Worm (Caenorhabditis elegans) whole organism, L4 larva: ENCODE results near the gene folt-1.

ENCODE experiments used
- F10B5.3 ChIP-seq: sonication (generic microtip); optimal IDR thresholded peaks from 2 replicates; lab custom pipeline; 2016; ENCODE audit warnings: mild to moderate bottlenecking, missing genetic modification characterization, missing compliant biosample characterization
- F37D6.2 ChIP-seq: sonication (generic microtip); optimal IDR thresholded peaks from 2 replicates; lab custom pipeline; 2016; ENCODE audit warnings: mild to moderate bottlenecking, missing genetic modification characterization, missing compliant biosample characterization
- F49E8.2 ChIP-seq: sonication (generic microtip); optimal IDR thresholded peaks from 2 replicates; lab custom pipeline; 2016; ENCODE audit warnings: missing compliant biosample characterization, mild to moderate bottlenecking, missing genetic modification characterization, borderline replicate concordance
- T20F7.1 ChIP-seq: fragments of 200-800 bp; sonication (Bioruptor generic); optimal IDR thresholded peaks from 2 replicates; lab custom pipeline; 2018; ENCODE audit warnings: mild to moderate bottlenecking, missing genetic modification characterization, missing compliant biosample characterization
- T26A8.4 ChIP-seq: fragments of 200-800 bp; sonication (Bioruptor generic); IDR thresholded peaks from 2 replicates; pipeline ENCODE4 v1.3.6; 2022; ENCODE audit warnings: missing genetic modification characterization, missing compliant biosample characterization
- aha-1 ChIP-seq: fragments of 150-350 bp; peaks from one replicate; lab custom pipeline; 2014; ENCODE audit warnings: missing biosample characterization, missing genetic modification characterization
- ceh-28 ChIP-seq: fragments of 150-350 bp; optimal IDR thresholded peaks from 2 replicates; lab custom pipeline; 2014; ENCODE audit warnings: missing biosample characterization, missing genetic modification reagents, missing genetic modification characterization
- ceh-62 ChIP-seq: sonication (generic microtip); optimal IDR thresholded peaks from 2 replicates; lab custom pipeline; 2017; ENCODE audit warnings: missing biosample characterization, missing genetic modification characterization
- egl-27 ChIP-seq: sonication (generic microtip); optimal IDR thresholded peaks from 3 replicates; lab custom pipeline; 2017; ENCODE audit warnings: missing biosample characterization, missing genetic modification reagents, missing genetic modification characterization
- egl-43 ChIP-seq: fragments of 200-800 bp; sonication (Bioruptor generic); IDR thresholded peaks from 2 replicates; pipeline ENCODE4 v1.3.6; 2022; ENCODE audit warnings: missing genetic modification reagents, missing genetic modification characterization, missing compliant biosample characterization
- gei-8 ChIP-seq: fragments of 200-800 bp; sonication (Bioruptor generic); optimal IDR thresholded peaks from 2 replicates; lab custom pipeline; 2018; ENCODE audit warnings: mild to moderate bottlenecking, missing genetic modification characterization, missing compliant biosample characterization
- hmg-1.1 ChIP-seq: fragments of 200-800 bp; sonication (Bioruptor generic); IDR thresholded peaks from 2 replicates; pipeline ENCODE4 v1.3.6; 2022; ENCODE audit warnings: missing genetic modification reagents, missing genetic modification characterization, missing compliant biosample characterization
- lim-7 ChIP-seq: fragments of 200-800 bp; sonication (Bioruptor generic); IDR thresholded peaks from 2 replicates; pipeline ENCODE4 v1.3.6; 2022; ENCODE audit warnings: missing genetic modification characterization, missing compliant biosample characterization
- lsy-2 ChIP-seq, 2 experiments: fragments of 150-350 bp in 1 of 2; sonication (generic microtip) in 1 of 2; optimal IDR thresholded peaks; 2 replicates each; lab custom pipeline; 2014 to 2017; ENCODE audit warnings: missing biosample characterization in 2 of 2, missing genetic modification characterization in 2 of 2
- madf-9 ChIP-seq: fragments of 200-800 bp; sonication (Bioruptor generic); conservative IDR thresholded peaks from 2 replicates; pipeline ENCODE4 v1.3.6; 2022; ENCODE audit warnings: missing genetic modification reagents, missing genetic modification characterization, missing compliant biosample characterization
- mdl-1 ChIP-seq, 2 experiments: fragments of 150-350 bp in 1 of 2; sonication (generic microtip) in 1 of 2; optimal IDR thresholded peaks; 2 replicates each; lab custom pipeline; 2014 to 2017; ENCODE audit warnings: missing biosample characterization in 2 of 2, missing genetic modification characterization in 2 of 2
- mep-1 ChIP-seq: fragments of 150-350 bp; sonication (generic microtip); optimal IDR thresholded peaks from 3 replicates; lab custom pipeline; 2014; ENCODE audit warnings: missing biosample characterization, missing genetic modification characterization
- mes-2 ChIP-seq: sonication (generic microtip); optimal IDR thresholded peaks from 2 replicates; lab custom pipeline; 2016; ENCODE audit warnings: missing genotype, mild to moderate bottlenecking, missing genetic modification characterization, missing compliant biosample characterization; ENCODE audit not compliant: poor library complexity, severe bottlenecking
- mxl-3 ChIP-seq: fragments of 200-800 bp; sonication (Bioruptor generic); optimal IDR thresholded peaks from 2 replicates; lab custom pipeline; 2018; ENCODE audit warnings: mild to moderate bottlenecking, missing genetic modification characterization, missing compliant biosample characterization
- nhr-11 ChIP-seq: fragments of 150-350 bp; optimal IDR thresholded peaks from 2 replicates; lab custom pipeline; 2014; ENCODE audit warnings: missing biosample characterization, missing genetic modification characterization
- nhr-111 ChIP-seq: fragments of 200-800 bp; sonication (Bioruptor generic); optimal IDR thresholded peaks from 2 replicates; lab custom pipeline; 2018; ENCODE audit warnings: mild to moderate bottlenecking, missing genetic modification characterization, missing compliant biosample characterization
- nhr-25 ChIP-seq: sonication (generic microtip); optimal IDR thresholded peaks from 2 replicates; lab custom pipeline; 2017; ENCODE audit warnings: missing genetic modification characterization, mild to moderate bottlenecking, missing compliant biosample characterization, antibody characterized with exemption, moderate library complexity, borderline replicate concordance; ENCODE audit not compliant: insufficient read depth
- nhr-41 ChIP-seq: fragments of 200-800 bp; sonication (Bioruptor generic); IDR thresholded peaks from 2 replicates; pipeline ENCODE4 v1.3.6; 2022; ENCODE audit warnings: missing genetic modification reagents, missing genetic modification characterization, missing compliant biosample characterization
- nhr-76 ChIP-seq: fragments of 150-350 bp; optimal IDR thresholded peaks from 2 replicates; lab custom pipeline; 2014; ENCODE audit warnings: missing biosample characterization, missing genetic modification characterization
- nhr-77 ChIP-seq: fragments of 150-350 bp; optimal IDR thresholded peaks from 2 replicates; lab custom pipeline; 2014; ENCODE audit warnings: missing biosample characterization, missing genetic modification characterization
- php-3 ChIP-seq: fragments of 200-800 bp; sonication (Bioruptor generic); IDR thresholded peaks from 2 replicates; pipeline ENCODE4 v1.3.6; 2022; ENCODE audit warnings: missing genetic modification reagents, missing genetic modification characterization, missing compliant biosample characterization
- saeg-2 ChIP-seq: fragments of 200-800 bp; sonication (Bioruptor generic); IDR thresholded peaks from 2 replicates; pipeline ENCODE4 v1.3.6; 2022; ENCODE audit warnings: missing genetic modification reagents, missing genetic modification characterization, missing compliant biosample characterization
- sdz-12 ChIP-seq: fragments of 200-800 bp; sonication (Bioruptor generic); optimal IDR thresholded peaks from 2 replicates; lab custom pipeline; 2018; ENCODE audit warnings: mild to moderate bottlenecking, missing genetic modification characterization, missing compliant biosample characterization
- set-16 ChIP-seq: fragments of 200-800 bp; sonication (Bioruptor generic); IDR thresholded peaks from 2 replicates; pipeline ENCODE4 v1.3.6; 2022; ENCODE audit warnings: missing genetic modification reagents, missing genetic modification characterization, missing compliant biosample characterization
- spr-1 ChIP-seq: sonication (generic microtip); optimal IDR thresholded peaks from 2 replicates; lab custom pipeline; 2016; ENCODE audit warnings: mild to moderate bottlenecking, missing genetic modification characterization, missing compliant biosample characterization
- tag-97 ChIP-seq: fragments of 200-800 bp; sonication (Bioruptor generic); IDR thresholded peaks from 2 replicates; pipeline ENCODE4 v1.3.6; 2022; ENCODE audit warnings: missing genetic modification characterization, missing compliant biosample characterization
- vab-7 ChIP-seq: fragments of 200-800 bp; sonication (Bioruptor generic); IDR thresholded peaks from 2 replicates; pipeline ENCODE4 v1.3.6; 2022; ENCODE audit warnings: missing genetic modification reagents, missing genetic modification characterization, missing compliant biosample characterization
- zag-1 ChIP-seq: fragments of 150-350 bp; optimal IDR thresholded peaks from 2 replicates; lab custom pipeline; 2014; ENCODE audit warnings: missing biosample characterization, missing genetic modification characterization
- zip-11 ChIP-seq: fragments of 200-800 bp; sonication (Bioruptor generic); IDR thresholded peaks from 2 replicates; pipeline ENCODE4 v1.3.6; 2022; ENCODE audit warnings: missing genetic modification characterization, missing compliant biosample characterization
- zip-2 ChIP-seq: fragments of 150-350 bp; optimal IDR thresholded peaks from 2 replicates; lab custom pipeline; 2014; ENCODE audit warnings: missing biosample characterization, missing genetic modification characterization
- ztf-11 ChIP-seq: fragments of 150-350 bp; optimal IDR thresholded peaks from 2 replicates; lab custom pipeline; 2014; ENCODE audit warnings: missing biosample characterization, missing genetic modification characterization
- ztf-7 ChIP-seq: fragments of 150-350 bp; optimal IDR thresholded peaks from 2 replicates; lab custom pipeline; 2014; ENCODE audit warnings: missing biosample characterization, missing genetic modification characterization

Gene folt-1

DNA sequence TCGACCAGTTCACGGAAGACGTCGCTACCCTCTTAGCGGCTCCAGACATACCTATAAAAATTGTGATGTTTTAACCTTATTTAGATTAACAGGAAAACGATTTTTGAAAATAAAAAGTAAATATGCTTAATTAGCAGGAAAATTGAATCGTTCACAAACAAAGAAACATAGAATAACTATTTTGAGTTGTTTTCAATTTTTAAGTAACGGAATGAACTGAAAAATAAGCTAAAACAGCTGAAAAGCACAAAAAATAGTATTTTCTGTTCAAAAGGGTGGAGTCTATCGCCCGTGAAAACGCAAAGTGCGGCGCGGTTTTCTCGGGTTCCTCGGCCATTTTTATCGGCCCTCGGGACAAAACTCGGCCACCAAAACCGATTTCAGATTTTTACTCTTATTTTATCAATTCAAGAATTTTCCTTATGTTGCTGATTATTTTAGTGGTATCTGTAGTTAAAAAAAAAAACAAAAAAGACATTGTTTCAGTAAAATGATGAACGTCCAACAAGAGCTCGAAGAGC is 17.4 kb upstream of the folt-1 start, which contains the start of the genes atp-5 and lmtr-3 (continued):
- TF ChIP-seq nhr-41 (GFP tag; lab: Robert Waterston, UW), result no peak
- TF ChIP-seq mes-2, result peak; percentile 99
- no peak for TF ChIP-seq ceh-62
- TF ChIP-seq set-16 (GFP tag; lab: Robert Waterston, UW), result no peak
- TF ChIP-seq madf-9, result no peak; the same call in 1 of the 2 replicates
- TF ChIP-seq nhr-25 (tag; lab: Kevin White, UChicago), result peak; percentile 52
- no peak for TF ChIP-seq egl-27 (tag; lab: Kevin White, UChicago)
- TF ChIP-seq egl-43 (GFP tag; lab: Robert Waterston, UW), result no peak
- no peak for TF ChIP-seq nhr-11
- TF ChIP-seq F10B5.3 (tag; lab: Kevin White, UChicago), result no peak
- TF ChIP-seq gei-8, result no peak
- TF ChIP-seq zip-11 (GFP tag; lab: Robert Waterston, UW), result no peak
- TF ChIP-seq ztf-11 (tag; lab: Kevin White, UChicago), result no peak
- TF ChIP-seq nhr-76 (tag; lab: Kevin White, UChicago), result no peak
- no peak for TF ChIP-seq saeg-2 (GFP tag; lab: Robert Waterston, UW)
- TF ChIP-seq php-3 (GFP tag; lab: Robert Waterston, UW), result no peak
- no peak; the same call in none of the 2 replicates for TF ChIP-seq vab-7 (GFP tag; lab: Robert Waterston, UW)
- TF ChIP-seq F49E8.2 (tag; lab: Kevin White, UChicago), result peak; percentile 9
- no peak for TF ChIP-seq ceh-28 (tag; lab: Kevin White, UChicago)
- peak; percentile 68 for TF ChIP-seq T20F7.1 (GFP tag; lab: Kevin White, UChicago)
- no peak for TF ChIP-seq ztf-7
- TF ChIP-seq tag-97, result 0 out of 2 replicates have a peak, but pooled peaks have one; percentile 23
- TF ChIP-seq spr-1 (tag; lab: Kevin White, UChicago), result no peak
- no peak for TF ChIP-seq sdz-12 (GFP tag; lab: Kevin White, UChicago)
- TF ChIP-seq mxl-3 (GFP tag; lab: Kevin White, UChicago), result peak; percentile 76
- no peak for TF ChIP-seq lim-7 (GFP tag; lab: Robert Waterston, UW)
- no peak for TF ChIP-seq zag-1 (tag; lab: Kevin White, UChicago)
- TF ChIP-seq zip-2 (tag; lab: Kevin White, UChicago), result no peak
- TF ChIP-seq mep-1 (tag; lab: Kevin White, UChicago), result peak; percentile 81
- TF ChIP-seq nhr-77 (tag; lab: Kevin White, UChicago), result peak; percentile 8
- TF ChIP-seq F37D6.2, result no peak
- no peak for TF ChIP-seq nhr-111

- peak; percentile 48 for TF ChIP-seq T20F7.1 (GFP tag; lab: Kevin White, UChicago)
- no peak for TF ChIP-seq hmg-1.1 (GFP tag; lab: Robert Waterston, UW)
These were observed 16.4 kb upstream of the folt-1 start, which contains the start of gene C06H2.2 for ce11 chrV:11124922-11125321. Gene C06H2.2, plus strand, starts transcription at chrV:11125222.

DNA sequence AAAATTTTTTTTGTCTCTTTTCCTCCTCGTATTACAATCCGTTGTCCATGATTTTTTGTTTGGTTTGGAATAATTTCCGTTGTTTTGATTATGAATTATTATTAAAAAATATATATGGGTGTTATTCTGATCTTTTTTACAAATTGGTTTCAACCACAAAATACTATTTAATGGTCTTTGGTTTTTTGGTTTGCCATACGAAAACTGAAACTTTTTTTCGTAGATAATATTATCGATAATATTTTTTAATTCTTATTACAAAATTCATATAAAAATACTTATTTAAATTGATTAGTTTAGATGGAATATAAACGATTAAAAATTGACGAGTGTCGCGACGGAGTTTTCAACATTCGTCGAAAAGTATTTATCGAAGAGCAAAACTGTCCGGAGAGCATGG is 14.1 kb upstream of the folt-1 start, which contains the start of gene jmjd-5:
TSS of gene jmjd-5 (plus strand) at position 301 of the 400 bp plus-strand sequence.
- TF ChIP-seq T26A8.4 (no peak), lsy-2 (tag; optimal IDR thresholded peaks at IDR 0.05; lab: Kevin White, UChicago) (no peak), mdl-1 (tag; optimal IDR thresholded peaks at IDR 0.05; lab: Kevin White, UChicago) (no peak), madf-9 (no peak)

DNA sequence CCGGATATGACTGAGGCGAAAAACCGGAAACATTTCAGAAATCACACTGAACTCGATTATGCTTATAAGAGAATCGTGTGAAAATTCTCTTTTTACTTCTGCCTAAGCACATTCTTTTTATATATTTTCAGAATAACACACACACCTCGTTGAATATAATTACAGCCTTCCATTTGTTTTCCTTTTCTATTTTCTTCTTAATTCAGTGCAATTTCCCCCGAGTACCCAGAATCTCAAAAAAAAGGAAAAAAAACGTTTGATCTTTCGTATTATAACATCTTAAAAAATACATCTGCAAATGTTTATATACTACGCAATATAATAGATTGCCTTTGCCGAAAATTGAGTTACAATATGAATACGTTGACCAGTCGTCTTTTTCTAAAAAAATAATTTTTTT is 9.5 kb upstream of the folt-1 start:
- no peak for TF ChIP-seq egl-43 (GFP tag; lab: Robert Waterston, UW)
- TF ChIP-seq aha-1 (tag; lab: Kevin White, UChicago), result peak; percentile 70
